Worm (Caenorhabditis elegans): ENCODE measurements around the gene Y22D7AL.3.

Y22D7AL.3 gene

ce11 chrIII:1666893-1667292 is 25.6 kb downstream of the Y22D7AL.3 start:
- TF ChIP-seq ceh-28 (tag; optimal IDR thresholded peaks at IDR 0.05) (peak; percentile 76), elt-1 (tag; optimal IDR thresholded peaks at IDR 0.05) (no peak)

- TF ChIP-seq pqm-1 (tag; optimal IDR thresholded peaks at IDR 0.05), result no peak
- no peak for TF ChIP-seq lsy-12 (tag; optimal IDR thresholded peaks at IDR 0.05)
- TF ChIP-seq nhr-28 (tag; optimal IDR thresholded peaks at IDR 0.05), result no peak
- TF ChIP-seq fkh-10 (GFP tag; optimal IDR thresholded peaks at IDR 0.05), result no peak
- TF ChIP-seq nhr-237 (tag; optimal IDR thresholded peaks at IDR 0.05), result no peak
- TF ChIP-seq mml-1 (tag; optimal IDR thresholded peaks at IDR 0.05), result no peak
- TF ChIP-seq mdl-1 (tag; optimal IDR thresholded peaks at IDR 0.05), result no peak
- TF ChIP-seq snpc-4 (tag; optimal IDR thresholded peaks at IDR 0.05), result no peak
- no peak for TF ChIP-seq nhr-25 (tag; optimal IDR thresholded peaks at IDR 0.05)
- TF ChIP-seq pha-4 (tag; optimal IDR thresholded peaks at IDR 0.05), result no peak
- no peak for TF ChIP-seq tbx-2 (tag; optimal IDR thresholded peaks at IDR 0.05)
- TF ChIP-seq sea-2 (GFP tag; optimal IDR thresholded peaks at IDR 0.05), result no peak
- no peak for TF ChIP-seq unc-62 (GFP tag; optimal IDR thresholded peaks at IDR 0.05)
Observed at ce11 chrIII:1668519-1668918, 27.3 kb downstream of the Y22D7AL.3 start, which contains the start of gene glb-30. Gene glb-30, minus strand, starts transcription at chrIII:1668619.

DNA sequence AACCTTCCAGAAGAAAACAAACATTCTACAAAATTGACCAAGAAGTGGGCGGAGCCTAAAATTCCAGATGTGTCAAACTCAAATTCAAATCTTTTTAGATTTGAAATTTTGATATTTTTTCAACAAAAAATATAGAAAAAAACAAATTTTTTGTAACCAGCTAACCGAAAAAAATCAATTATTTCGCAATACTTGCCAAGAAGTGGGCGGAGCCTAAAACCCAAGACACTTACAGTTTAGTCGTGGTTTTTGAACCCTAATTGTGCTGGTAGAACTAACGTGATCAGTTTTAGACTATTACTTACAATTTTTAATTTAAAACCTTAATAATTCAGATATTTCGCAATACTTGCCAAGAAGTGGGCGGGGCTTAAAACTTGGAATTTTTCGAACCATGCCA is 32.1 kb downstream of the Y22D7AL.3 start:
- TF ChIP-seq nhr-11 (tag; optimal IDR thresholded peaks at IDR 0.05), result no peak
- no peak for TF ChIP-seq egl-5 (tag; optimal IDR thresholded peaks at IDR 0.05)
- no peak for TF ChIP-seq elt-1 (tag; optimal IDR thresholded peaks at IDR 0.05)
- TF ChIP-seq nhr-25 (tag; optimal IDR thresholded peaks at IDR 0.05), result no peak
- TF ChIP-seq skn-1 (tag; optimal IDR thresholded peaks at IDR 0.05), result no peak
- TF ChIP-seq mdl-1 (tag; optimal IDR thresholded peaks at IDR 0.05), result no peak
- no peak for TF ChIP-seq R02D3.7 (tag; optimal IDR thresholded peaks at IDR 0.05)
- no peak for TF ChIP-seq ztf-11 (tag; optimal IDR thresholded peaks at IDR 0.05)
- no peak for TF ChIP-seq fkh-2 (tag; optimal IDR thresholded peaks at IDR 0.05)
- no peak for TF ChIP-seq unc-62 (GFP tag; optimal IDR thresholded peaks at IDR 0.05)
- TF ChIP-seq nhr-43 (tag; optimal IDR thresholded peaks at IDR 0.05; ENCODE audit: poor library complexity, severe bottlenecking), result no peak
- TF ChIP-seq eor-1 (tag; optimal IDR thresholded peaks at IDR 0.05), result no peak
- no peak for TF ChIP-seq ama-1 (optimal IDR thresholded peaks at IDR 0.05)
- TF ChIP-seq nhr-23 (tag; optimal IDR thresholded peaks at IDR 0.05), result no peak
- no peak for TF ChIP-seq aly-2 (tag; optimal IDR thresholded peaks at IDR 0.05)

DNA sequence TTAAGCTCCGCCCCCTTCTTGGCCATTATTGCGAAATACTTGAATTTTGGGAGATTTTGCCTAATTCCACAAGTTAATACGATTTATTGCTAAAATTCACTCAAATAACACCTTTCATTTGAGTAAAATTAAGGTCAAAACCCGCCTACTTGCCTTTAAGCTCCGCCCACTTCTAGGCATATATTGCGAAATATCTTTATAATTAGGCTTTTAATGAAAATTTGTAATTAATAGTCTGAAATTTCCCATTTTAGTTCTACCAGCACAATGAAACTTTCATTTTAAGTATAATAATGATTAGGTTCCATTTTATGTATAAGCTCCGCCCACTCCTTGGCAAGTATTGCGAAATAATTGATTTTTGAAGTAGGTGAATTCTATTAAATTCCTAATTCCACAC is 33.5 kb downstream of the Y22D7AL.3 start:
- no peak for TF ChIP-seq pqm-1 (tag; optimal IDR thresholded peaks at IDR 0.05)
- no peak for TF ChIP-seq nhr-28 (tag; optimal IDR thresholded peaks at IDR 0.05)
- no peak for TF ChIP-seq nhr-23 (tag; optimal IDR thresholded peaks at IDR 0.05)

DNA sequence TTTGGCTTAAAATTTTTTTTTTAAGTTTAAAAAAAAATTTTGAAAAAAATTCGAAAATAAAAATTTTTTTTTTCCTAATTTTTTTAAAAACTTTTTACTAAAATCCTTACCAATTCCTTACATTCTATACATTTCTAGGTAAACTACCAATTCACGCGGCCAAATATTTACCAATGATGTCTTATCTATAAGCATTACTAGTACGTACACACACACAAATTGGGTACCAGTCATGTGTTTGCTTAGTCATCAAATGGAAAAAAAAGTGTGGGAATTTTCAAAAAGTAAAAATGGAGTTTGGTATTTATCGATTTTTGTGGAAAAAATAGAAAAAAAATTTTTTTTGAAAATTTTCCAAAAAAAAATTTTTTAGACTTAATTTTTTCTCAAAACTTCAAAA is 35.3 kb downstream of the Y22D7AL.3 start, which contains the start of gene Y22D7AR.6:
Gene Y22D7AR.6 (minus strand): TSS at position 134 of the 400 bp plus-strand sequence.
- TF ChIP-seq nhr-77 (tag; optimal IDR thresholded peaks at IDR 0.05) (no peak), nhr-43 (tag; optimal IDR thresholded peaks at IDR 0.05; ENCODE audit: poor library complexity, severe bottlenecking) (no peak), daf-12 (tag; optimal IDR thresholded peaks at IDR 0.05) (no peak), sea-2 (GFP tag; optimal IDR thresholded peaks at IDR 0.05) (no peak), tbx-2 (tag; optimal IDR thresholded peaks at IDR 0.05) (no peak), fos-1 (tag; optimal IDR thresholded peaks at IDR 0.05) (no peak), pqm-1 (tag; optimal IDR thresholded peaks at IDR 0.05) (peak; percentile 3), pha-4 (tag; optimal IDR thresholded peaks at IDR 0.05) (peak; percentile 93), jun-1 (tag; optimal IDR thresholded peaks at IDR 0.05) (peak; percentile 23), hmg-11 (tag; optimal IDR thresholded peaks at IDR 0.05) (no peak), egl-27 (tag; optimal IDR thresholded peaks at IDR 0.05) (no peak), ztf-11 (tag; optimal IDR thresholded peaks at IDR 0.05) (no peak)

ce11 chrIII:1678671-1679070 is 37.4 kb downstream of the Y22D7AL.3 start:
- TF ChIP-seq ZK546.5 (tag; optimal IDR thresholded peaks at IDR 0.05) (no peak), nhr-12 (tag; optimal IDR thresholded peaks at IDR 0.05) (no peak), ceh-9 (tag; optimal IDR thresholded peaks at IDR 0.05) (no peak), fkh-10 (GFP tag; optimal IDR thresholded peaks at IDR 0.05) (no peak), aly-2 (tag; optimal IDR thresholded peaks at IDR 0.05) (no peak), nhr-43 (tag; optimal IDR thresholded peaks at IDR 0.05; ENCODE audit: poor library complexity, severe bottlenecking) (no peak), ceh-16 (tag; optimal IDR thresholded peaks at IDR 0.05) (no peak), lin-15B (tag; optimal IDR thresholded peaks at IDR 0.05) (no peak), elt-1 (tag; optimal IDR thresholded peaks at IDR 0.05) (no peak), nhr-25 (tag; optimal IDR thresholded peaks at IDR 0.05) (no peak), daf-12 (tag; optimal IDR thresholded peaks at IDR 0.05) (no peak), ztf-11 (tag; optimal IDR thresholded peaks at IDR 0.05) (no peak)

Data from whole organism, L3 larva.